Worm (Caenorhabditis elegans) whole organism, mixed stage, embryonic: ENCODE results near the gene F22E5.21.

ENCODE experiments used
- lsy-2 ChIP-seq: fragments of 150-350 bp; optimal IDR thresholded peaks from 2 replicates; lab custom pipeline; 2014; ENCODE audit warnings: missing biosample characterization, missing genetic modification characterization
- nhr-12 ChIP-seq: fragments of 150-350 bp; optimal IDR thresholded peaks from 2 replicates; lab custom pipeline; 2014; ENCODE audit warnings: missing biosample characterization, missing genetic modification characterization
- sptf-1 ChIP-seq: sonication (generic microtip); optimal IDR thresholded peaks from 2 replicates; lab custom pipeline; 2017; ENCODE audit warnings: mild to moderate bottlenecking, missing genetic modification characterization, moderate library complexity, missing compliant biosample characterization
- ztf-11 ChIP-seq: fragments of 150-350 bp; optimal IDR thresholded peaks from 2 replicates; lab custom pipeline; 2014; ENCODE audit warnings: missing biosample characterization, missing genetic modification characterization

ce11 chrII:2600931-2601330 is 36.3 kb downstream of the F22E5.21 start:
- TF ChIP-seq sptf-1: no peak
- TF ChIP-seq lsy-2 (tag; lab: Kevin White, UChicago): no peak
- no peak for TF ChIP-seq ztf-11
- TF ChIP-seq nhr-12: no peak
